Worm (Caenorhabditis elegans): ENCODE results near the gene C25A8.2.

DNA sequence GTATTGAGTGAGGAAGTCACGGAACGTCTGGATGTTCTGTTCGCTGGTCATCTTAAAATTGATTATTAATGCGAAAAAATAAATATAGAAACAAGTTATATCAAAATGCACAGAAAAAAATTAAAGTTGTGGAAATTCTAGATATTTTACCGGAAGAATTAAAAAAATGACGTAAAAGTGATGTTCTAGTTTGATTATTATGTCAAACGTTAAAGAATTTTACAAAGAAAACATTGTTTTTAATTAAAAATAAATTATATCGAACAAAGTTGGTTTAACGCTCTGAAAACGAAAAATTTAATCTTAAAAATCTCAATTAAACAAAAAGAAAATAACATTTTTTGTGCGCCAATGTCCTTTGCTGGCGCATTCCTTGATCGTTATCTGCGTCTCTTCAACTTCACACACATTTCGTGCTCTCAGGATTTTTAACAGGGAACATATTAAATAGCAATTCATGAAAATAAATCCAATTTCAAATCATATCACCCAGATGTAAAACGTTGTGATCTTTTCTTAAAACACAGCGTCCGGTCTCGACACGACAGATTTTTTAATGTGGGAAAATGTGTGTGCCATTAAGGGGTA lies 35.0 kb downstream of the C25A8.2 start, which contains the start of gene tin-9.1:
- TF ChIP-seq pha-4 (tag; optimal IDR thresholded peaks at IDR 0.05) (peak; percentile 89), nhr-28 (tag; optimal IDR thresholded peaks at IDR 0.05) (no peak), ceh-16 (tag; optimal IDR thresholded peaks at IDR 0.05) (no peak), skn-1 (tag; optimal IDR thresholded peaks at IDR 0.05) (no peak), sea-2 (GFP tag; optimal IDR thresholded peaks at IDR 0.05) (no peak), fos-1 (tag; optimal IDR thresholded peaks at IDR 0.05) (no peak), ama-1 (optimal IDR thresholded peaks at IDR 0.05) (no peak)

Data from whole organism, L3 larva.